Worm (Caenorhabditis elegans) whole organism, mixed stage, embryonic: ENCODE measurements around the gene C25G4.3.

Source experiments
- ceh-43 ChIP-seq: fragments of 200-800 bp; sonication (Bioruptor generic); optimal IDR thresholded peaks from 2 replicates; lab custom pipeline; 2018; ENCODE audit warnings: mild to moderate bottlenecking, missing genetic modification characterization, moderate library complexity, missing compliant biosample characterization
- ces-1 ChIP-seq: fragments of 150-350 bp; optimal IDR thresholded peaks from 2 replicates; lab custom pipeline; 2014; ENCODE audit warnings: missing biosample characterization, missing genetic modification reagents, missing genetic modification characterization
- sem-2 ChIP-seq: fragments of 200-800 bp; sonication (Bioruptor generic); optimal IDR thresholded peaks from 2 replicates; lab custom pipeline; 2018; ENCODE audit warnings: mild to moderate bottlenecking, missing genetic modification characterization, missing compliant biosample characterization
- ztf-11 ChIP-seq: fragments of 150-350 bp; optimal IDR thresholded peaks from 2 replicates; lab custom pipeline; 2014; ENCODE audit warnings: missing biosample characterization, missing genetic modification characterization

ce11 chrIV:12438359-12438758 lies 7.3 kb downstream of the C25G4.3 start, which contains the start of gene clec-185:
- TF ChIP-seq ceh-43 (GFP tag; lab: Kevin White, UChicago) (no peak), ces-1 (GFP tag; lab: Kevin White, UChicago) (no peak), ztf-11 (tag; lab: Kevin White, UChicago) (no peak), sem-2 (GFP tag; lab: Kevin White, UChicago) (no peak)
